Fruit fly (Drosophila melanogaster): ENCODE data around the gene CG32221.

The CG32221 gene

DNA sequence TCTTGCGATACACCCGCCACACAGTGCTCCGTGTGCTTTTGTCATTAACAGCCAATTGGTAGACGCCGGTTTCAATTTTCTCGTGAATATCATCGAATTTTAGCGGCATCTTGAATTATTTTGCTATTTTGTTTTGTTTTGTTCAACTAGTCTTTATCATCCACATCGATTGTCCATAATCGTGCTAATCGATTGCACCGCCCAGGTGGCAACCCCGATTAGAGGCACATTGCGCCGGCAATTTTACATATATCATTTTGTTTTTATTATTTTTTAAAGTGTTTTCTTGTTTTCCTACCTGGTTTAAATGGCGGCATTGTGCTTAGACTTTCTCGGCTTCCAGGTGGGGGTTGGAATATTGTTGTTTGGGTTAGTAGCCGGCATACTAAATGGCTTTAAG is 28.6 kb upstream of the CG32221 start, which contains the start of gene CG34116 (continued):
- TF ChIP-seq CG2129 (GFP tag; IDR thresholded peaks at IDR 0.05; ENCODE audit: partially characterized antibody) (peak; percentile 36), CG4707 (GFP tag; optimal IDR thresholded peaks at IDR 0.05) (no peak), sna (GFP tag; IDR thresholded peaks at IDR 0.05; ENCODE audit: partially characterized antibody) (peak; percentile 19; the same call in 1 of the 2 replicates), CG2116 (GFP tag; optimal IDR thresholded peaks at IDR 0.05) (peak; percentile 24), Doc3 (GFP tag; IDR thresholded peaks at IDR 0.05; ENCODE audit: partially characterized antibody) (peak; percentile 54), CG13424 (tag; optimal IDR thresholded peaks at IDR 0.05) (no peak), slbo (GFP tag; IDR thresholded peaks at IDR 0.05) (no peak), gem (tag; optimal IDR thresholded peaks at IDR 0.05) (no peak), fd64A (GFP tag; optimal IDR thresholded peaks at IDR 0.05) (no peak), CG43689 (GFP tag; IDR thresholded peaks at IDR 0.05) (no peak), mirr (GFP tag; optimal IDR thresholded peaks at IDR 0.05) (no peak), nerfin-2 (GFP tag; IDR thresholded peaks at IDR 0.05; ENCODE audit: partially characterized antibody) (peak; percentile 59), HLHmδ (GFP tag; optimal IDR thresholded peaks at IDR 0.05) (no peak), ase (GFP tag; IDR thresholded peaks at IDR 0.05) (no peak), HmgD (GFP tag; optimal IDR thresholded peaks at IDR 0.05) (no peak), CG30020 (tag; optimal IDR thresholded peaks at IDR 0.05) (no peak), repo (GFP tag; optimal IDR thresholded peaks at IDR 0.05) (no peak), tna (GFP tag; IDR thresholded peaks at IDR 0.05; ENCODE audit: partially characterized antibody) (peak; percentile 55; the same call in 1 of the 2 replicates), CG10565 (GFP tag; optimal IDR thresholded peaks at IDR 0.05) (no peak), salm (tag; optimal IDR thresholded peaks at IDR 0.05) (no peak), CG12299 (tag; optimal IDR thresholded peaks at IDR 0.05) (no peak), vfl (GFP tag; optimal IDR thresholded peaks at IDR 0.05) (no peak), luna (GFP tag; optimal IDR thresholded peaks at IDR 0.05) (no peak), fd96Cb (tag; optimal IDR thresholded peaks at IDR 0.05) (no peak), E2f2 (GFP tag; IDR thresholded peaks at IDR 0.05) (peak; percentile 15; the same call in 1 of the 2 replicates), CG15269 (tag; optimal IDR thresholded peaks at IDR 0.05) (no peak), Kr (GFP tag; optimal IDR thresholded peaks at IDR 0.05) (no peak), Bdp1 (GFP tag; optimal IDR thresholded peaks at IDR 0.05) (no peak), Rfx (GFP tag; IDR thresholded peaks at IDR 0.05) (no peak), twi (tag; optimal IDR thresholded peaks at IDR 0.05) (no peak), Ets65A (GFP tag) (peak; percentile 38), CG11695 (GFP tag; IDR thresholded peaks at IDR 0.05) (no peak), pum (GFP tag; optimal IDR thresholded peaks at IDR 0.05) (no peak), Nf-YC (tag; optimal IDR thresholded peaks at IDR 0.05) (no peak), Ptx1 (GFP tag; IDR thresholded peaks at IDR 0.05) (no peak), CHES-1-like (GFP tag; optimal IDR thresholded peaks at IDR 0.05) (no peak), CG1647 (GFP tag; optimal IDR thresholded peaks at IDR 0.05) (no peak), btn (GFP tag; optimal IDR thresholded peaks at IDR 0.05) (no peak), Taf1 (GFP tag; IDR thresholded peaks at IDR 0.05) (no peak), Sin3A (optimal IDR thresholded peaks at IDR 0.05) (peak; percentile 22), CG8281 (tag; optimal IDR thresholded peaks at IDR 0.05) (no peak), Gsc (GFP tag; IDR thresholded peaks at IDR 0.05) (no peak), gcm (GFP tag; optimal IDR thresholded peaks at IDR 0.05) (no peak), stwl (tag; optimal IDR thresholded peaks at IDR 0.05) (peak; percentile 28), CG12155 (GFP tag; optimal IDR thresholded peaks at IDR 0.05) (no peak), Nf-YB (GFP tag; optimal IDR thresholded peaks at IDR 0.05) (no peak), CG6791 (GFP tag; IDR thresholded peaks at IDR 0.05; ENCODE audit: partially characterized antibody) (peak; percentile 84), CG16813 (GFP tag; IDR thresholded peaks at IDR 0.05; ENCODE audit: partially characterized antibody) (peak; percentile 61), gsb (GFP tag; IDR thresholded peaks at IDR 0.05) (no peak), Asciz (GFP tag; optimal IDR thresholded peaks at IDR 0.05) (no peak), inv (GFP tag; IDR thresholded peaks at IDR 0.05; ENCODE audit: partially characterized antibody) (peak; percentile 41; the same call in 1 of the 2 replicates)
